Fruit fly (Drosophila melanogaster) whole organism, pupa: ENCODE results near the gene CG32568.

Source experiments
- CG8159 ChIP-seq: fragments of 200-800 bp; sonication (Bioruptor generic); optimal IDR thresholded peaks from 3 replicates; lab custom pipeline; 2018; ENCODE audit warnings: missing biosample characterization, mild to moderate bottlenecking, missing genetic modification characterization, moderate library complexity
- CG8301 ChIP-seq: fragments of 200-800 bp; sonication (Bioruptor generic); optimal IDR thresholded peaks from 2 replicates; lab custom pipeline; 2018; ENCODE audit warnings: missing biosample characterization, mild to moderate bottlenecking, missing genetic modification characterization
- fd96Ca ChIP-seq: fragments of 200-800 bp; sonication (Bioruptor generic); IDR thresholded peaks from 3 replicates; pipeline ENCODE4 v1.3.6; 2022; ENCODE audit warnings: missing biosample characterization, missing genetic modification characterization

dm6 chrX:16782175-16782916, 41.6 kb downstream of the CG32568 start:
- TF ChIP-seq CG8301 (peak; percentile 46), CG8159 (peak; percentile 19), fd96Ca (peak; percentile 79)
